Worm (Caenorhabditis elegans) whole organism, midembryonic: ENCODE data around the gene nhr-273.

Experiments used
- T22C8.4 ChIP-seq: fragments of 200-800 bp; sonication (Bioruptor generic); IDR thresholded peaks from 2 replicates; pipeline ENCODE4 v1.3.6; 2022; ENCODE audit warnings: missing genetic modification characterization, missing compliant biosample characterization
- cog-1 ChIP-seq: sonication (generic microtip); optimal IDR thresholded peaks from 2 replicates; lab custom pipeline; 2016; ENCODE audit warnings: missing genetic modification characterization, missing compliant biosample characterization
- flt-1 ChIP-seq: fragments of 200-800 bp; sonication (Bioruptor generic); IDR thresholded peaks from 2 replicates; pipeline ENCODE4 v1.3.6; 2022; ENCODE audit warnings: missing genetic modification characterization, missing compliant biosample characterization
- klf-2 ChIP-seq: fragments of 200-800 bp; sonication (Bioruptor generic); conservative IDR thresholded peaks from 2 replicates; pipeline ENCODE4 v1.3.6; 2022; ENCODE audit warnings: missing genetic modification reagents, missing genetic modification characterization, missing compliant biosample characterization
- med-1 ChIP-seq: sonication (generic microtip); optimal IDR thresholded peaks from 2 replicates; lab custom pipeline; 2017; ENCODE audit warnings: missing genetic modification characterization, mild to moderate bottlenecking, missing compliant biosample characterization, antibody characterized with exemption, missing genetic modification reagents; ENCODE audit not compliant: insufficient read depth
- ref-1 ChIP-seq: fragments of 200-800 bp; sonication (Bioruptor generic); conservative IDR thresholded peaks from 2 replicates; pipeline ENCODE4 v1.3.6; 2022; ENCODE audit warnings: missing genetic modification reagents, missing genetic modification characterization, missing compliant biosample characterization
- tab-1 ChIP-seq: fragments of 200-800 bp; sonication (Bioruptor generic); IDR thresholded peaks from 2 replicates; pipeline ENCODE4 v1.3.6; 2022; ENCODE audit warnings: missing genetic modification characterization, missing compliant biosample characterization
- ztf-23 ChIP-seq: fragments of 200-800 bp; sonication (Bioruptor generic); IDR thresholded peaks from 2 replicates; pipeline ENCODE4 v1.3.6; 2022; ENCODE audit warnings: missing genetic modification reagents, missing genetic modification characterization, missing compliant biosample characterization
- ztf-29 ChIP-seq: fragments of 200-800 bp; sonication (Bioruptor generic); IDR thresholded peaks from 2 replicates; pipeline ENCODE4 v1.3.6; 2022; ENCODE audit warnings: missing genetic modification reagents, missing genetic modification characterization, missing compliant biosample characterization

The nhr-273 gene

ce11 chrII:4435134-4435533 is at the start of gene nhr-273:
Gene nhr-273 (plus strand): TSS chrII:4435300.
- TF ChIP-seq klf-2 (GFP tag; lab: Robert Waterston, UW) = no peak
- no peak for TF ChIP-seq ztf-29 (GFP tag; lab: Robert Waterston, UW)
- no peak for TF ChIP-seq ztf-23
- TF ChIP-seq med-1 (GFP tag; lab: Kevin White, UChicago) = no peak
- no peak for TF ChIP-seq cog-1
- TF ChIP-seq T22C8.4 = no peak
- TF ChIP-seq ref-1 (GFP tag; lab: Robert Waterston, UW) = no peak
- TF ChIP-seq tab-1 (GFP tag; lab: Robert Waterston, UW) = no peak
- no peak for TF ChIP-seq flt-1 (GFP tag; lab: Robert Waterston, UW)

- TF ChIP-seq ztf-23 = no peak
- no peak for TF ChIP-seq med-1 (GFP tag; lab: Kevin White, UChicago)
- no peak for TF ChIP-seq ztf-29 (GFP tag; lab: Robert Waterston, UW)
These were observed 44.0 kb upstream of the nhr-273 start for ce11 chrII:4391072-4391471.

- TF ChIP-seq cog-1 (no peak), med-1 (GFP tag; lab: Kevin White, UChicago) (no peak), ztf-29 (GFP tag; lab: Robert Waterston, UW) (no peak), flt-1 (GFP tag; lab: Robert Waterston, UW) (no peak), ztf-23 (no peak), tab-1 (GFP tag; lab: Robert Waterston, UW) (no peak), ref-1 (GFP tag; lab: Robert Waterston, UW) (no peak), klf-2 (GFP tag; lab: Robert Waterston, UW) (no peak), T22C8.4 (no peak)
These were observed 42.5 kb upstream of the nhr-273 start, which contains the start of gene mlt-7 for ce11 chrII:4392526-4393057. Gene mlt-7 (plus strand): TSS chrII:4393007.

ce11 chrII:4394438-4394837 is 40.7 kb upstream of the nhr-273 start:
- TF ChIP-seq ztf-29 (GFP tag; lab: Robert Waterston, UW) (no peak), cog-1 (no peak), flt-1 (GFP tag; lab: Robert Waterston, UW) (no peak), med-1 (GFP tag; lab: Kevin White, UChicago) (no peak), tab-1 (GFP tag; lab: Robert Waterston, UW) (no peak), ref-1 (GFP tag; lab: Robert Waterston, UW) (no peak), ztf-23 (no peak), T22C8.4 (no peak), klf-2 (GFP tag; lab: Robert Waterston, UW) (no peak)

ce11 chrII:4405358-4405757 is 29.7 kb upstream of the nhr-273 start, which contains the start of gene ZK430.5:
Gene ZK430.5 (plus strand): TSS chrII:4405658.
- no peak for TF ChIP-seq med-1 (GFP tag; lab: Kevin White, UChicago)
- TF ChIP-seq tab-1 (GFP tag; lab: Robert Waterston, UW) = no peak

- TF ChIP-seq T22C8.4 (no peak), flt-1 (GFP tag; lab: Robert Waterston, UW) (no peak), tab-1 (GFP tag; lab: Robert Waterston, UW) (no peak), med-1 (GFP tag; lab: Kevin White, UChicago) (no peak), cog-1 (no peak), ztf-29 (GFP tag; lab: Robert Waterston, UW) (no peak)
These were observed 25.4 kb upstream of the nhr-273 start for ce11 chrII:4409650-4410049.

ce11 chrII:4417333-4417732 is 17.8 kb upstream of the nhr-273 start, which contains the start of gene sod-5:
Gene sod-5 (plus strand): TSS chrII:4417633.
- TF ChIP-seq flt-1 (GFP tag; lab: Robert Waterston, UW) (no peak), klf-2 (GFP tag; lab: Robert Waterston, UW) (no peak), tab-1 (GFP tag; lab: Robert Waterston, UW) (no peak), ref-1 (GFP tag; lab: Robert Waterston, UW) (no peak), ztf-29 (GFP tag; lab: Robert Waterston, UW) (no peak), ztf-23 (no peak), T22C8.4 (no peak), med-1 (GFP tag; lab: Kevin White, UChicago) (no peak), cog-1 (no peak)

ce11 chrII:4419956-4420355 is 15.1 kb upstream of the nhr-273 start, which contains the start of gene bpnt-1:
Gene bpnt-1 (plus strand): TSS chrII:4420256.
- TF ChIP-seq flt-1 (GFP tag; lab: Robert Waterston, UW) (no peak), ztf-29 (GFP tag; lab: Robert Waterston, UW) (no peak), tab-1 (GFP tag; lab: Robert Waterston, UW) (no peak), med-1 (GFP tag; lab: Kevin White, UChicago) (no peak), cog-1 (no peak), T22C8.4 (no peak)

ce11 chrII:4424807-4425206 is 10.3 kb upstream of the nhr-273 start, which contains the start of the genes dcaf-13 and toe-1:
Gene dcaf-13 (minus strand): TSS chrII:4424902.
Gene toe-1 (plus strand): TSS chrII:4425167.
- TF ChIP-seq tab-1 (GFP tag; lab: Robert Waterston, UW) = no peak
- TF ChIP-seq ztf-29 (GFP tag; lab: Robert Waterston, UW) = no peak
- no peak for TF ChIP-seq cog-1
- no peak for TF ChIP-seq ztf-23
- no peak for TF ChIP-seq med-1 (GFP tag; lab: Kevin White, UChicago)
- no peak for TF ChIP-seq ref-1 (GFP tag; lab: Robert Waterston, UW)
- TF ChIP-seq klf-2 (GFP tag; lab: Robert Waterston, UW) = no peak
- no peak for TF ChIP-seq flt-1 (GFP tag; lab: Robert Waterston, UW)
- no peak for TF ChIP-seq T22C8.4

ce11 chrII:4428121-4428520 is 7.0 kb upstream of the nhr-273 start:
- TF ChIP-seq tab-1 (GFP tag; lab: Robert Waterston, UW) (no peak), ref-1 (GFP tag; lab: Robert Waterston, UW) (no peak), ztf-29 (GFP tag; lab: Robert Waterston, UW) (no peak), med-1 (GFP tag; lab: Kevin White, UChicago) (no peak), T22C8.4 (no peak), cog-1 (no peak), flt-1 (GFP tag; lab: Robert Waterston, UW) (no peak), ztf-23 (no peak), klf-2 (GFP tag; lab: Robert Waterston, UW) (no peak)
